Fruit fly (Drosophila melanogaster): ENCODE measurements around the gene CG13722.
A peak's percentile ranks its signal among the peaks of the same experiment; 100 is the strongest.

CG13722 gene

DNA sequence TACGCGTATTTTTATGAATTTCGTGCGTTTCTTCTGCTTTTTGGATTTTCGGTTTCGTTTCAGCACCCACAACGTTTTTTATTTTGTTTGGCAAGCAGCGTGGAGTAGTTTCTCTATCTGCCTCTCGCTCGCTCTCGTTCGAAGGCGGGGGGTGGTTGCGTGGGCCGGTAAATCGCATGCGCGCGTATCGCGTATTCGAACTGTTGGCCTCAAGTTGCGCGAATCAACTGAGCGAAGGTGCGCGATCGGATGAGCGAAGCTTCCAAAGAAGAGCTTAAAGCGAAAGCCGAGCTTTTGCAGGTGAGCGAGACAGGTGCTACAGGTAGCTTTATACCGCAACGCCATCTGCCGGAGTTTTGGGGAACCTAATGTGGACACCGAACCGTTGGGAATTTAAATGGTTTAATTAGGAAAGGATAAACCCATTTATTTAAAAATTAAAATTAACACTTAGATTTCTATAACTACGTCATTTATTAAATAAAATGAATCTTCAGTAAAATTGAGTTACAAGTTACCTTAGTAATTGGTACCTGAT is 41.2 kb upstream of the CG13722 start, which contains the start of gene Tie:
Gene Tie, minus strand, starts transcription at position 205 of the 538 bp plus-strand sequence.
- peak; percentile 49; the same call in 1 of the 2 replicates for TF ChIP-seq CG32532 (GFP tag; IDR thresholded peaks at IDR 0.05)
- TF ChIP-seq CG5180 (GFP tag; optimal IDR thresholded peaks at IDR 0.05), result peak; percentile 48
- peak; percentile 72 for TF ChIP-seq Myb (GFP tag; optimal IDR thresholded peaks at IDR 0.05)
- TF ChIP-seq CG34422 (GFP tag; IDR thresholded peaks at IDR 0.05), result peak; percentile 29; the same call in 1 of the 3 replicates
- peak; percentile 62 for TF ChIP-seq klu (GFP tag; IDR thresholded peaks at IDR 0.05)
- no peak for TF ChIP-seq Lpt (GFP tag; optimal IDR thresholded peaks at IDR 0.05)
- TF ChIP-seq Bgb (GFP tag; IDR thresholded peaks at IDR 0.05; ENCODE audit: partially characterized antibody), result peak; percentile 27; the same call in 1 of the 2 replicates
- no peak for TF ChIP-seq MESR4 (GFP tag; optimal IDR thresholded peaks at IDR 0.05)
- no peak for TF ChIP-seq CG4282 (GFP tag; optimal IDR thresholded peaks at IDR 0.05)
- peak; percentile 33; the same call in 1 of the 2 replicates for TF ChIP-seq sob (GFP tag; IDR thresholded peaks at IDR 0.05)
- TF ChIP-seq pnt (GFP tag; optimal IDR thresholded peaks at IDR 0.05), result no peak
- no peak for TF ChIP-seq tx (GFP tag; optimal IDR thresholded peaks at IDR 0.05)
- TF ChIP-seq cad (GFP tag; optimal IDR thresholded peaks at IDR 0.05), result no peak
- TF ChIP-seq dpn (GFP tag; optimal IDR thresholded peaks at IDR 0.05), result no peak
- TF ChIP-seq CG42726 (GFP tag; IDR thresholded peaks at IDR 0.05; ENCODE audit: partially characterized antibody), result 0 out of 2 replicates have a peak, but pooled peaks have one; percentile 41
- no peak for TF ChIP-seq wek (GFP tag; optimal IDR thresholded peaks at IDR 0.05)
- TF ChIP-seq CG1233 (GFP tag; optimal IDR thresholded peaks at IDR 0.05), result no peak
- TF ChIP-seq CG14860 (GFP tag; IDR thresholded peaks at IDR 0.05; ENCODE audit: partially characterized antibody), result no peak
- TF ChIP-seq NC2α (GFP tag; optimal IDR thresholded peaks at IDR 0.05), result no peak
- 0 out of 2 replicates have a peak, but pooled peaks have one; percentile 27 for TF ChIP-seq CG3847 (GFP tag; IDR thresholded peaks at IDR 0.05)
- TF ChIP-seq CG7963 (GFP tag; IDR thresholded peaks at IDR 0.05; ENCODE audit: partially characterized antibody), result no peak
- no peak for TF ChIP-seq CG15269 (tag; optimal IDR thresholded peaks at IDR 0.05)
- TF ChIP-seq ac (GFP tag; optimal IDR thresholded peaks at IDR 0.05), result no peak
- TF ChIP-seq Doc3 (GFP tag; IDR thresholded peaks at IDR 0.05; ENCODE audit: partially characterized antibody), result 0 out of 3 replicates have a peak, but pooled peaks have one; percentile 10
- TF ChIP-seq CG12236 (GFP tag; optimal IDR thresholded peaks at IDR 0.05), result no peak
- TF ChIP-seq CG31388 (GFP tag; optimal IDR thresholded peaks at IDR 0.05), result no peak
- peak; percentile 90 for TF ChIP-seq CTCF (GFP tag; optimal IDR thresholded peaks at IDR 0.05)
- no peak for TF ChIP-seq HLHmδ (GFP tag; optimal IDR thresholded peaks at IDR 0.05)
- no peak for TF ChIP-seq Atf3 (GFP tag; optimal IDR thresholded peaks at IDR 0.05)
- peak; percentile 96 for TF ChIP-seq sr (GFP tag; IDR thresholded peaks at IDR 0.05)
- TF ChIP-seq Deaf1 (tag; optimal IDR thresholded peaks at IDR 0.05), result peak; percentile 37
- no peak for TF ChIP-seq fd102C (GFP tag; optimal IDR thresholded peaks at IDR 0.05)
- TF ChIP-seq pho (GFP tag; optimal IDR thresholded peaks at IDR 0.05), result no peak
- TF ChIP-seq CG13287 (GFP tag; IDR thresholded peaks at IDR 0.05; ENCODE audit: partially characterized antibody), result peak; percentile 53; the same call in 1 of the 2 replicates
- TF ChIP-seq CG13894 (tag; optimal IDR thresholded peaks at IDR 0.05), result peak; percentile 12
- no peak for TF ChIP-seq CG11247 (GFP tag; IDR thresholded peaks at IDR 0.05)
- no peak for TF ChIP-seq CG12769 (tag; optimal IDR thresholded peaks at IDR 0.05)
- no peak for TF ChIP-seq CG11085 (GFP tag; IDR thresholded peaks at IDR 0.05)
- TF ChIP-seq CG4360 (GFP tag; IDR thresholded peaks at IDR 0.05), result no peak
- no peak for TF ChIP-seq ham (GFP tag; IDR thresholded peaks at IDR 0.05)
- no peak for TF ChIP-seq H2.0 (GFP tag; IDR thresholded peaks at IDR 0.05)
- TF ChIP-seq Jarid2 (GFP tag; optimal IDR thresholded peaks at IDR 0.05), result peak; percentile 83
- TF ChIP-seq CG9876 (GFP tag; optimal IDR thresholded peaks at IDR 0.05), result no peak
- TF ChIP-seq CkIIα-i1 (GFP tag; IDR thresholded peaks at IDR 0.05), result no peak
- no peak for TF ChIP-seq Oli (tag; optimal IDR thresholded peaks at IDR 0.05)
- no peak for TF ChIP-seq chif (GFP tag; optimal IDR thresholded peaks at IDR 0.05)
- no peak for TF ChIP-seq CG32772 (GFP tag; IDR thresholded peaks at IDR 0.05)
- TF ChIP-seq CG1603 (tag; optimal IDR thresholded peaks at IDR 0.05), result no peak
- TF ChIP-seq Nf-YA (GFP tag; IDR thresholded peaks at IDR 0.05), result no peak
- 0 out of 2 replicates have a peak, but pooled peaks have one; percentile 20 for TF ChIP-seq NFAT (GFP tag; IDR thresholded peaks at IDR 0.05)
- peak; percentile 2 for TF ChIP-seq caup (GFP tag; optimal IDR thresholded peaks at IDR 0.05; ENCODE audit: severe bottlenecking)
